Fruit fly (Drosophila melanogaster) Kc167 (cell line): ENCODE measurements around the gene CG7766.

Experiments
- Myc ChIP-seq: fragments of >200 bp; optimal IDR thresholded peaks from 2 replicates; lab custom pipeline; 2017; ENCODE audit warnings: missing external identifiers
- Sin3A ChIP-seq: fragments of >200 bp; optimal IDR thresholded peaks from 2 replicates; lab custom pipeline; 2018; ENCODE audit warnings: missing external identifiers
- h ChIP-seq: fragments of >200 bp; optimal IDR thresholded peaks from 3 replicates; lab custom pipeline; 2018; ENCODE audit warnings: missing external identifiers
- insv ChIP-seq: fragments of >200 bp; optimal IDR thresholded peaks from 3 replicates; lab custom pipeline; 2018; ENCODE audit warnings: missing external identifiers
- psq ChIP-seq: fragments of >200 bp; optimal IDR thresholded peaks from 2 replicates; lab custom pipeline; 2017; ENCODE audit warnings: missing external identifiers
- ttk ChIP-seq: sonication (Bioruptor generic); optimal IDR thresholded peaks from 2 replicates; lab custom pipeline; 2017; ENCODE audit warnings: missing external identifiers

The CG7766 gene

dm6 chrX:9043711-9044505 is 59.6 kb downstream of the CG7766 start:
- TF ChIP-seq ttk (lab: Kevin White, UChicago), result no peak
- TF ChIP-seq insv, result no peak
- TF ChIP-seq Myc (lab: Kevin White, UChicago), result no peak
- TF ChIP-seq h (lab: Kevin White, UChicago), result no peak
- no peak for TF ChIP-seq psq
- no peak for TF ChIP-seq Sin3A
